Worm (Caenorhabditis elegans) whole organism, mixed stage, embryonic: Measurements from ENCODE around the gene tmem-231.
A peak's percentile ranks its signal among the peaks of the same experiment; 100 is the strongest.
"Not testable (repeated sequence)": the region's sequence is repeated elsewhere in the genome, so short reads cannot be mapped to it uniquely, and the experiment has no call there.

Experiments
- M03D4.4 ChIP-seq: sonication (generic microtip); optimal IDR thresholded peaks from 2 replicates; lab custom pipeline; 2017; ENCODE audit warnings: mild to moderate bottlenecking, missing genetic modification characterization, missing compliant biosample characterization
- bed-3 ChIP-seq: fragments of 200-800 bp; sonication (Bioruptor generic); optimal IDR thresholded peaks from 3 replicates; lab custom pipeline; 2018; ENCODE audit warnings: mild to moderate bottlenecking, missing genetic modification characterization, moderate library complexity, missing compliant biosample characterization
- blmp-1 ChIP-seq: fragments of 150-350 bp; optimal IDR thresholded peaks from 2 replicates; lab custom pipeline; 2014; ENCODE audit warnings: missing biosample characterization, missing genetic modification characterization
- ceh-39 ChIP-seq: fragments of 150-350 bp; optimal IDR thresholded peaks from 2 replicates; lab custom pipeline; 2014; ENCODE audit warnings: missing biosample characterization, missing genetic modification characterization
- ceh-43 ChIP-seq: fragments of 200-800 bp; sonication (Bioruptor generic); optimal IDR thresholded peaks from 2 replicates; lab custom pipeline; 2018; ENCODE audit warnings: mild to moderate bottlenecking, missing genetic modification characterization, moderate library complexity, missing compliant biosample characterization
- ces-1 ChIP-seq: fragments of 150-350 bp; optimal IDR thresholded peaks from 2 replicates; lab custom pipeline; 2014; ENCODE audit warnings: missing biosample characterization, missing genetic modification reagents, missing genetic modification characterization
- cnd-1 ChIP-seq: fragments of 200-800 bp; sonication (Bioruptor generic); optimal IDR thresholded peaks from 2 replicates; lab custom pipeline; 2018; ENCODE audit warnings: mild to moderate bottlenecking, missing genetic modification characterization, missing compliant biosample characterization
- drap-1 ChIP-seq: fragments of 200-800 bp; sonication (Bioruptor generic); optimal IDR thresholded peaks from 3 replicates; lab custom pipeline; 2018; ENCODE audit warnings: mild to moderate bottlenecking, missing genetic modification characterization, missing compliant biosample characterization
- elt-1 ChIP-seq: sonication (generic microtip); optimal IDR thresholded peaks from 2 replicates; lab custom pipeline; 2017; ENCODE audit warnings: missing genetic modification characterization, mild to moderate bottlenecking, missing compliant biosample characterization, antibody characterized with exemption, moderate library complexity, borderline replicate concordance; ENCODE audit not compliant: insufficient read depth
- elt-3 ChIP-seq: fragments of 150-350 bp; optimal IDR thresholded peaks from 2 replicates; lab custom pipeline; 2014; ENCODE audit warnings: missing biosample characterization, missing genetic modification characterization
- flh-1 ChIP-seq: fragments of 200-800 bp; sonication (Bioruptor generic); optimal IDR thresholded peaks from 2 replicates; lab custom pipeline; 2018; ENCODE audit warnings: mild to moderate bottlenecking, missing genetic modification characterization, moderate library complexity, missing compliant biosample characterization
- ham-2 ChIP-seq: fragments of 200-800 bp; sonication (Bioruptor generic); optimal IDR thresholded peaks from 2 replicates; lab custom pipeline; 2018; ENCODE audit warnings: mild to moderate bottlenecking, missing genetic modification characterization, missing compliant biosample characterization
- hlh-1 ChIP-seq: fragments of 150-350 bp; optimal IDR thresholded peaks from 2 replicates; lab custom pipeline; 2014; ENCODE audit warnings: missing biosample characterization, missing genetic modification reagents, missing genetic modification characterization
- lin-13 ChIP-seq: fragments of 150-350 bp; optimal IDR thresholded peaks from 2 replicates; lab custom pipeline; 2014; ENCODE audit warnings: missing biosample characterization, missing genetic modification characterization
- lin-32 ChIP-seq: fragments of 200-800 bp; sonication (Bioruptor generic); optimal IDR thresholded peaks from 2 replicates; lab custom pipeline; 2018; ENCODE audit warnings: mild to moderate bottlenecking, missing genetic modification characterization, missing compliant biosample characterization
- mab-5 ChIP-seq: fragments of 150-350 bp; optimal IDR thresholded peaks from 2 replicates; lab custom pipeline; 2014; ENCODE audit warnings: missing biosample characterization, missing genetic modification characterization
- mls-2 ChIP-seq: sonication (generic microtip); optimal IDR thresholded peaks from 2 replicates; lab custom pipeline; 2016; ENCODE audit warnings: mild to moderate bottlenecking, missing genetic modification characterization, moderate library complexity, missing compliant biosample characterization
- nhr-12 ChIP-seq: fragments of 150-350 bp; optimal IDR thresholded peaks from 2 replicates; lab custom pipeline; 2014; ENCODE audit warnings: missing biosample characterization, missing genetic modification characterization
- nhr-2 ChIP-seq: fragments of 150-350 bp; optimal IDR thresholded peaks from 2 replicates; lab custom pipeline; 2014; ENCODE audit warnings: missing biosample characterization, missing genetic modification characterization
- nhr-237 ChIP-seq: fragments of 150-350 bp; optimal IDR thresholded peaks from 2 replicates; lab custom pipeline; 2014; ENCODE audit warnings: missing biosample characterization, missing genetic modification characterization
- nhr-76 ChIP-seq: sonication (generic microtip); optimal IDR thresholded peaks from 2 replicates; lab custom pipeline; 2017; ENCODE audit warnings: missing biosample characterization, missing genetic modification characterization
- pha-4 ChIP-seq: fragments of 150-350 bp; optimal IDR thresholded peaks from 2 replicates; lab custom pipeline; 2018; ENCODE audit warnings: missing biosample characterization, missing genetic modification reagents, missing genetic modification characterization
- sem-2 ChIP-seq: fragments of 200-800 bp; sonication (Bioruptor generic); optimal IDR thresholded peaks from 2 replicates; lab custom pipeline; 2018; ENCODE audit warnings: mild to moderate bottlenecking, missing genetic modification characterization, missing compliant biosample characterization
- sptf-1 ChIP-seq: sonication (generic microtip); optimal IDR thresholded peaks from 2 replicates; lab custom pipeline; 2017; ENCODE audit warnings: mild to moderate bottlenecking, missing genetic modification characterization, moderate library complexity, missing compliant biosample characterization
- tbx-8 ChIP-seq: fragments of 200-800 bp; sonication (Bioruptor generic); optimal IDR thresholded peaks from 2 replicates; lab custom pipeline; 2018; ENCODE audit warnings: mild to moderate bottlenecking, missing genetic modification characterization, moderate library complexity, missing compliant biosample characterization
- unc-120 ChIP-seq: sonication (generic microtip); optimal IDR thresholded peaks from 2 replicates; lab custom pipeline; 2017; ENCODE audit warnings: missing genetic modification characterization, missing compliant biosample characterization; ENCODE audit not compliant: poor library complexity, severe bottlenecking
- unc-39 ChIP-seq: fragments of 150-350 bp; optimal IDR thresholded peaks from 2 replicates; lab custom pipeline; 2014; ENCODE audit warnings: missing biosample characterization, missing genetic modification characterization
- unc-62 ChIP-seq: fragments of 150-350 bp; optimal IDR thresholded peaks from 2 replicates; lab custom pipeline; 2014; ENCODE audit warnings: missing biosample characterization, missing genetic modification reagents, missing genetic modification characterization
- zip-8 ChIP-seq: fragments of 150-350 bp; optimal IDR thresholded peaks from 2 replicates; lab custom pipeline; 2014; ENCODE audit warnings: missing biosample characterization, missing genetic modification characterization
- ztf-11 ChIP-seq: fragments of 150-350 bp; optimal IDR thresholded peaks from 2 replicates; lab custom pipeline; 2014; ENCODE audit warnings: missing biosample characterization, missing genetic modification characterization

tmem-231 gene

DNA sequence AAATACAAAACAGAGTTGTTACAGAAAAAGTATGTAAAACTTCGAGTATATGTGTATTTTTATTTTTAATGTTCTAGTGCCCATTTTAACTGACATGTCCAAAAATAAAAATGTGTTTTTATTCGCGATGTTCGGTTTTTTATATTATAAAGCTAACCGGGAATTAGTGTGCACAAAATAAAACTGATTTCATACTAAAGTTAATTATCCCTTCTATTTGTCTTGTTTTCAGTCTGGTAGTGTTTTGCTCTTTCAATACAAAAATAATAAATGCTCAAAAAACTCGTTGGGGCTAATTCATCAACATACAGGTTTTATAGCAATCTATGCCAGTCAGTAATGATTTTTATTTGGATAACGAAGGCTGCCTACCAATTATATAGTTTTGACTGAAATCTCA is 41.8 kb upstream of the tmem-231 start:
- TF ChIP-seq hlh-1, result no peak

DNA sequence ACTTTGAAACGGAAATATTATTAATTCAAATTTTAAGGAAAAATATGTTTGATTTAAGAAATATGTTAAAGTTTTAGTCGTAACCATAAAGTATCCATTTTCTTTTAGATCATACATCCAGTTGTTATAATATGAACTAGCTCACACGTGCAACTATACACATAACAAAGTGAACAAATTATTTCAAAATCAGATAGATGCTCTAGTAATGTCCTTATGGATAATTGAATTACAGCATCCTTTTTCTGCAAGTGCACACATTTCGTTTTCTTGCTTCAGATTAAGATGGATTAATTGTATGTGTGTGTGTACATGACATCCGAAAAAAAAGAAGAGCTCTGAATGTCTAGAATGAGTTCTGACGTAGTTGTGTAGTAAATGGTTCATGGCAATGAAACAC is 40.9 kb upstream of the tmem-231 start:
- TF ChIP-seq ces-1 (GFP tag; lab: Kevin White, UChicago), result peak; percentile 78
- TF ChIP-seq mls-2 (tag; lab: Kevin White, UChicago), result no peak
- no peak for TF ChIP-seq sptf-1 (tag; lab: Kevin White, UChicago)
- TF ChIP-seq unc-39 (tag; lab: Kevin White, UChicago), result no peak
- no peak for TF ChIP-seq unc-62 (GFP tag; lab: Kevin White, UChicago)
- no peak for TF ChIP-seq nhr-76
- TF ChIP-seq, all 35 proteins: peak for 1

DNA sequence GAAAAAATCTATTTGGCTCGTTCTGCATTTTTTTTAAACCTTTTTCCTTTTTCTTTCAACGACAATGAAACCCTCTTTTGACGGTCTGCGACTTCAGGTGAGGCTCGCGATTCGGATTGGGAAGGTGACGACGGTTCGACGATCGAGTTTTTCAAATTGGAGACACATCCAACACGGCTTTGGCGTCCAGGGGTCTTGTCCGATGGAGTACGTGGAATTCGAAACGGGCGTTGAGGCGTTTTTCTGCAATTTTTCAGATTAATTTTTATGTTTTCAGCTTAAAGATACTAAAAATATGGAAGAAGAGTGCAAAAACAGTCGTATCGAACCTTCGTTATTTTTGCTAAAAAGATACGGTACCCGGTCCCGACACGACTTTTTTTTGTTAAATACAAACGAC is 37.4 kb upstream of the tmem-231 start, which contains the start of gene D2096.10:
Gene D2096.10 (minus strand): TSS at position 101 of the 400 bp plus-strand sequence.
- not testable (repeated sequence) for TF ChIP-seq tbx-8; blmp-1; ces-1 (GFP tag; lab: Kevin White, UChicago)

DNA sequence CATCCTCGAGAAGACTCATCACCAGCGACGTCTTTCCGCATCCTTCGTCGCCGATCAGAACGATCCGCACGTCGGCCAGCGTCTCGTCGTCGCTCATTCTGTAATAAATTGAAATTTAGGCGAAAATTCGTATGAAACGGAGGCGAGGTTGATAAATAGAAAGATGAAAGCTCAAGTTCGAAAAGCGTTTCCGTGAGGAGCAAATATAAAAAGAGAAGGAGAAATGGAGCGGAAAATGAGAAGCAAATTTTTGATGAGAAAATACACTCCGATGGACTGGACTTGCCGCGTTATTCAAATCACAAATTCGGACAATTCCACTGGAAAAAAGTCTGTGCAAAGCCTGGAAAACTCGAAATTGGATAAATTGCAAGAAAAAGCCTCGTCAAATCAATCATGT is 32.5 kb upstream of the tmem-231 start, which contains the start of gene D2096.11:
Gene D2096.11 (minus strand): TSS at position 101 of the 400 bp plus-strand sequence.
- TF ChIP-seq elt-1 (tag; lab: Kevin White, UChicago), result no peak
- no peak for TF ChIP-seq ceh-43 (GFP tag; lab: Kevin White, UChicago)
- no peak for TF ChIP-seq unc-39 (tag; lab: Kevin White, UChicago)
- no peak for TF ChIP-seq lin-13 (tag; lab: Kevin White, UChicago)
- TF ChIP-seq ceh-39, result no peak
- no peak for TF ChIP-seq hlh-1
- no peak for TF ChIP-seq M03D4.4 (tag; lab: Kevin White, UChicago)
- no peak for TF ChIP-seq mls-2 (tag; lab: Kevin White, UChicago)
- TF ChIP-seq sptf-1 (tag; lab: Kevin White, UChicago), result no peak
- no peak for TF ChIP-seq ces-1 (GFP tag; lab: Kevin White, UChicago)
- no peak for TF ChIP-seq drap-1 (GFP tag; lab: Kevin White, UChicago)
- TF ChIP-seq unc-120, result no peak
- TF ChIP-seq flh-1, result no peak
- no peak for TF ChIP-seq ham-2 (GFP tag; lab: Kevin White, UChicago)
- no peak for TF ChIP-seq lin-32 (GFP tag; lab: Kevin White, UChicago)
- no peak for TF ChIP-seq pha-4
- TF ChIP-seq mab-5 (tag; lab: Kevin White, UChicago), result no peak
- no peak for TF ChIP-seq nhr-237 (tag; lab: Kevin White, UChicago)

DNA sequence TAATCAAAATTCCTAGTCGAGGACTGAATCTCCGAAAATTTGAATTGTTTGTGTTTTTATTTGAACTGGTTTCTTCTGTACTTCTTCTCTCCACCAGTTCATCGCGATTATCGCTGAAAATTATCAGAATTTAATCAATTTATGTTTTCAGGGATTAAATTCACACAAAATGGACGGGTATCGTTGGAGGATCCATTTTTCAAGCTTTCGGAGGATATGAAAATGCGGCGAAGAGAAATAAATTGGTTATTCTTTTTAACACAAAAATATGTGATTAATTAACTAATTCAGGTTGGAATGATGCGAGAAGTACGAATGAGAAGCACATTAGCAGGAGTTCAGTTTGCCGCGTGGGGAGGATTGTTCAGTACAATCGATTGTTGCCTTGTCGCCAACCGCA is 30.2 kb upstream of the tmem-231 start, which contains the start of gene timm-17B.2:
Gene timm-17B.2 (plus strand): TSS at position 301 of the 400 bp plus-strand sequence.
- no peak for TF ChIP-seq nhr-2 (tag; lab: Kevin White, UChicago)

DNA sequence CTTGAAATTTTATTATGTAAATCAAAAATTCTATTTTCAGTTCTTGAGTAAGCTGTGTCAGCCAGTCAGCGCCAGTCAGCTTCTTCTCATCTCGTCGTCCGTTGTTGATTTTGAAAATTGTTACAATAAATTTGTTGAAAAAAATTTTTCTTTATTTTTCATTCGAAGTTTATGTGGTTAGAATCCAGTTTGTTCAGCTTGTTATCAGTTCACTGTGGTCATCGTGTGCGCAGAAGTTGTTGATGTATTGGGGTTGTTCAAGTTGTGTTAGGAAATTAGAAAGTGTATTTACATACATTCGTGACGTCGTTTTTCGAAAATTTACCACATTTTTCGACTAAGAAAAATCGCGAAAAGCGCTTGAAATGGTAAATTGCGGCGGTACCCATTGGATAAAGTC is 28.8 kb upstream of the tmem-231 start:
- TF ChIP-seq bed-3 (GFP tag; lab: Kevin White, UChicago) (no peak), ceh-39 (no peak), unc-39 (tag; lab: Kevin White, UChicago) (no peak), sem-2 (GFP tag; lab: Kevin White, UChicago) (no peak), ham-2 (GFP tag; lab: Kevin White, UChicago) (no peak)

DNA sequence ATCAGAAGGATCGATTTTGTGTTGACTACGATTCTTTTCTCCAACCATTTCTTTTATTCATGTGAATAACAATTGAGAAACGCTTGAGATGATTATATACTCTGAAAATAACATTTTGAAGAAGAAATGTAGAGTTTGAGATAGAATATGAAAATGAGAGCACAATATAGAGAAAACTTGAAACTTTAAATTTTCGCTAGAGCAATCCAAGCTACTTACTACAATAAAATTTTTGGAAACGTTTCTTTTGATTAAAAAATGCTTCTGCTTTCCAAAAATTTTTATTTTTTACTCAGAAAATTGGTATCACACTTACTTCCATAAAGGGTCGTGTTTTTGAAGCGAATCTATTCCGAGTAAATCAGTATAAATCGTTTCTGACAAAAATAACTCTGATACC is 5.6 kb upstream of the tmem-231 start, which contains the start of gene M116.5:
Gene M116.5 (minus strand): TSS at position 101 of the 400 bp plus-strand sequence.
- TF ChIP-seq pha-4, result no peak
- no peak for TF ChIP-seq ztf-11
- no peak for TF ChIP-seq lin-32 (GFP tag; lab: Kevin White, UChicago)
- no peak for TF ChIP-seq elt-3
- no peak for TF ChIP-seq zip-8 (tag; lab: Kevin White, UChicago)
- TF ChIP-seq nhr-12, result no peak
- TF ChIP-seq nhr-76, result no peak
- TF ChIP-seq elt-1 (tag; lab: Kevin White, UChicago), result no peak
- TF ChIP-seq nhr-237 (tag; lab: Kevin White, UChicago), result no peak
- no peak for TF ChIP-seq cnd-1 (tag; lab: Kevin White, UChicago)
- no peak for TF ChIP-seq unc-120
- no peak for TF ChIP-seq ces-1 (GFP tag; lab: Kevin White, UChicago)
- no peak for TF ChIP-seq M03D4.4 (tag; lab: Kevin White, UChicago)
- TF ChIP-seq nhr-2 (tag; lab: Kevin White, UChicago), result no peak
- no peak for TF ChIP-seq ham-2 (GFP tag; lab: Kevin White, UChicago)
- no peak for TF ChIP-seq blmp-1
- no peak for TF ChIP-seq ceh-39
- TF ChIP-seq, all 35 proteins: peak for 0
